Fruit fly (Drosophila melanogaster): Measurements from ENCODE around the gene CG10516.

The CG10516 gene

DNA sequence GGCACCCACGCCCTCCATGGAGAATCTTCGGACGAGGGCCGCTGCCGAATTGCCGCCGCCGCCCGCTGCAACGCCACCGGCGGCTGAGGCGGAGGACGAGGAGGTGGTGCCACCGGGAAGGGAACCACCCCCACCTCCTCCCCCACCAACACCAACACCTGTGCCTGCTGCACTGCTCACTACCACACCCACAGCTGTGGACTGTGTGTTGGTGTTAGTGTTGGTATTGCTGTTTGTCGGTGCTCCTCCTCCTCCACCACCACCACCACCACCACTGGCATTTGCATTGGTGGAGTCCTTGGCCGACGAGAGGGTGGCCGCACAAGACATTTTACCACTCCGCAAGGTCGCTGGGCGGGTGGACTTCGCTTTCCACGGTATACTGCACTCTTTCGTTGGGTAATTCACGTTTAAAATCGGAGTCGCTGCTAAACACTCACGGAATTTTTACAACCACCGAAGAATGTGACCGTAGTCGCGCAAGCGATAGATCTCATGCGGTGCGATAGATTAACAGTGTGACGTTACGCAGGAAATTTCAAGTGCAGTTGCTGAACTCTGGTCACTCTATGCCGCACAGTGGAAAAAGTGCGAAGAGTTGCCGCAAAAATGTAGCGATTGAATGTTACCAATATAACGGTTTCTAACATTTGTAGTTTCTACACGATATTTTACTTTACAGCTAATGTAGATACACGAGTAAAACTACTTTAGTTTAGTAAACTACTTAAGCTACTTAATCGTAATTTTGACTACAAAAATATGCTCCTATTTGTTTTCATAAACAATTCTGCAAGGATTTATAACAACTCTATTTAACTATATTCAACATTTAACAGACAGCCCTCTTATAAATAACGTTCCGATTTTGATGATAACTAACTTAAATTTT lies 43.6 kb downstream of the CG10516 start, which contains the start of gene mib1 (continued):
- TF ChIP-seq Abd-B (GFP tag; optimal IDR thresholded peaks at IDR 0.05), result peak; percentile 78
- TF ChIP-seq H2.0 (GFP tag; IDR thresholded peaks at IDR 0.05), result no peak
- no peak for TF ChIP-seq Doc2 (GFP tag; IDR thresholded peaks at IDR 0.05)
- no peak for TF ChIP-seq btn (GFP tag; optimal IDR thresholded peaks at IDR 0.05)
- no peak for TF ChIP-seq Vsx1 (GFP tag; optimal IDR thresholded peaks at IDR 0.05)
- peak; percentile 71 for TF ChIP-seq CHES-1-like (GFP tag; optimal IDR thresholded peaks at IDR 0.05)
- no peak for TF ChIP-seq CG10274 (GFP tag; optimal IDR thresholded peaks at IDR 0.05)
- no peak for TF ChIP-seq CG5245 (GFP tag; optimal IDR thresholded peaks at IDR 0.05)
- TF ChIP-seq Ravus (GFP tag; IDR thresholded peaks at IDR 0.05), result no peak
- TF ChIP-seq CG43689 (GFP tag; IDR thresholded peaks at IDR 0.05), result no peak
- no peak for TF ChIP-seq ase (GFP tag; IDR thresholded peaks at IDR 0.05)
- TF ChIP-seq pzg (GFP tag; optimal IDR thresholded peaks at IDR 0.05), result peak; percentile 99
- TF ChIP-seq pnt (GFP tag; optimal IDR thresholded peaks at IDR 0.05), result no peak
- TF ChIP-seq CG6254 (GFP tag; optimal IDR thresholded peaks at IDR 0.05), result no peak
- no peak for TF ChIP-seq CG9876 (GFP tag; optimal IDR thresholded peaks at IDR 0.05)
- no peak for TF ChIP-seq CG4730 (GFP tag; IDR thresholded peaks at IDR 0.05)
- peak; percentile 71 for TF ChIP-seq CG15514 (GFP tag; optimal IDR thresholded peaks at IDR 0.05)
- peak; percentile 49; the same call in 2 of the 3 replicates for TF ChIP-seq CG17361 (GFP tag; IDR thresholded peaks at IDR 0.05)
- TF ChIP-seq CG9932 (GFP tag; IDR thresholded peaks at IDR 0.05), result peak; percentile 51; the same call in 1 of the 2 replicates
- TF ChIP-seq disco-r (GFP tag; optimal IDR thresholded peaks at IDR 0.05), result peak; percentile 12
- TF ChIP-seq Atf6 (GFP tag; IDR thresholded peaks at IDR 0.05), result peak; percentile 23; the same call in 1 of the 2 replicates
- TF ChIP-seq CG12769 (tag; optimal IDR thresholded peaks at IDR 0.05), result peak; percentile 76
- TF ChIP-seq Camta (GFP tag; optimal IDR thresholded peaks at IDR 0.05), result no peak
- peak; percentile 57 for TF ChIP-seq CG32532 (GFP tag; IDR thresholded peaks at IDR 0.05)
- peak; percentile 93 for TF ChIP-seq ato (GFP tag; IDR thresholded peaks at IDR 0.05; ENCODE audit: partially characterized antibody)
- peak; percentile 58 for TF ChIP-seq Sry-β (GFP tag; optimal IDR thresholded peaks at IDR 0.05)
- TF ChIP-seq CG9727 (GFP tag; optimal IDR thresholded peaks at IDR 0.05), result no peak
- peak; percentile 91 for TF ChIP-seq Hmr (GFP tag; optimal IDR thresholded peaks at IDR 0.05)
- TF ChIP-seq Med (GFP tag), result peak; percentile 91
- TF ChIP-seq CG3407 (GFP tag; optimal IDR thresholded peaks at IDR 0.05), result no peak
- peak in 1 of 2 experiments; percentile 19 for TF ChIP-seq insv (GFP tag; optimal IDR thresholded peaks at IDR 0.05)
- peak; percentile 93 for TF ChIP-seq CG13287 (GFP tag; IDR thresholded peaks at IDR 0.05; ENCODE audit: partially characterized antibody)
- no peak for TF ChIP-seq Poxn (GFP tag; IDR thresholded peaks at IDR 0.05)
- peak; percentile 60 for TF ChIP-seq CG31365 (tag; optimal IDR thresholded peaks at IDR 0.05)
- peak; percentile 81 for TF ChIP-seq Scr (GFP tag; IDR thresholded peaks at IDR 0.05; ENCODE audit: partially characterized antibody)
- no peak for TF ChIP-seq ssp (GFP tag; IDR thresholded peaks at IDR 0.05)
- TF ChIP-seq CG3995 (GFP tag; optimal IDR thresholded peaks at IDR 0.05), result peak; percentile 53
- TF ChIP-seq vnd (GFP tag; IDR thresholded peaks at IDR 0.05; ENCODE audit: partially characterized antibody), result peak; percentile 82
- no peak for TF ChIP-seq CG10654 (GFP tag; optimal IDR thresholded peaks at IDR 0.05)
- peak; percentile 10 for TF ChIP-seq odd (GFP tag; optimal IDR thresholded peaks at IDR 0.05)
- TF ChIP-seq ac (GFP tag; optimal IDR thresholded peaks at IDR 0.05), result peak; percentile 4
- peak; percentile 65; the same call in 1 of the 2 replicates for TF ChIP-seq sob (GFP tag; IDR thresholded peaks at IDR 0.05)
- no peak for TF ChIP-seq dimm (GFP tag; IDR thresholded peaks at IDR 0.05)
- 0 out of 2 replicates have a peak, but pooled peaks have one; percentile 25 for TF ChIP-seq stc (GFP tag; IDR thresholded peaks at IDR 0.05)
- no peak for TF ChIP-seq CG7271 (tag; optimal IDR thresholded peaks at IDR 0.05)
- TF ChIP-seq ranshi (GFP tag; IDR thresholded peaks at IDR 0.05), result no peak; the same call in 1 of the 2 replicates
- no peak for TF ChIP-seq CG10959 (GFP tag; IDR thresholded peaks at IDR 0.05)
- no peak for TF ChIP-seq CG6813 (GFP tag; optimal IDR thresholded peaks at IDR 0.05)

All from whole organism, embryonic.